Worm (Caenorhabditis elegans) whole organism, L3 larva: ENCODE measurements around the gene crn-7.
A peak's percentile ranks its signal among the peaks of the same experiment; 100 is the strongest.

ENCODE experiments used
- R02D3.7 ChIP-seq: fragments of 150-350 bp; optimal IDR thresholded peaks from 2 replicates; lab custom pipeline; 2014; ENCODE audit warnings: missing biosample characterization, missing genetic modification characterization
- aly-2 ChIP-seq: fragments of 150-350 bp; optimal IDR thresholded peaks from 2 replicates; lab custom pipeline; 2014; ENCODE audit warnings: missing biosample characterization, missing genetic modification characterization
- ama-1 ChIP-seq: fragments of 150-350 bp; optimal IDR thresholded peaks from 2 replicates; lab custom pipeline; 2018
- ceh-28 ChIP-seq: fragments of 150-350 bp; optimal IDR thresholded peaks from 2 replicates; lab custom pipeline; 2014; ENCODE audit warnings: missing biosample characterization, missing genetic modification reagents, missing genetic modification characterization
- ceh-82 ChIP-seq: fragments of 150-350 bp; optimal IDR thresholded peaks from 2 replicates; lab custom pipeline; 2014; ENCODE audit warnings: missing biosample characterization, missing genetic modification characterization
- ceh-9 ChIP-seq: sonication (generic microtip); optimal IDR thresholded peaks from 2 replicates; lab custom pipeline; 2018; ENCODE audit warnings: missing biosample characterization, missing genetic modification characterization
- daf-12 ChIP-seq: fragments of 150-350 bp; optimal IDR thresholded peaks from 2 replicates; lab custom pipeline; 2014; ENCODE audit warnings: missing biosample characterization, missing genetic modification reagents, missing genetic modification characterization
- egl-27 ChIP-seq: sonication (generic microtip); optimal IDR thresholded peaks from 4 replicates; lab custom pipeline; 2017; ENCODE audit warnings: missing biosample characterization, missing genetic modification reagents, missing genetic modification characterization
- egl-5 ChIP-seq: fragments of 150-350 bp; optimal IDR thresholded peaks from 2 replicates; lab custom pipeline; 2017; ENCODE audit warnings: missing biosample characterization, missing genetic modification reagents, missing genetic modification characterization, inconsistent platforms
- elt-1 ChIP-seq: fragments of 150-350 bp; optimal IDR thresholded peaks from 2 replicates; lab custom pipeline; 2014; ENCODE audit warnings: missing biosample characterization, missing genetic modification characterization
- elt-2 ChIP-seq: sonication (generic microtip); optimal IDR thresholded peaks from 2 replicates; lab custom pipeline; 2016; ENCODE audit warnings: missing genetic modification reagents, mild to moderate bottlenecking, missing genetic modification characterization, missing compliant biosample characterization
- elt-3 ChIP-seq, 3 experiments: fragments of 150-350 bp in 1 of 3; sonication (generic microtip) in 2 of 3; optimal IDR thresholded peaks; 2 replicates in 2 of 3; 4 replicates in 1 of 3; lab custom pipeline; 2014 to 2017; ENCODE audit warnings: missing biosample characterization in 3 of 3, missing genetic modification characterization in 3 of 3
- eor-1 ChIP-seq, 2 experiments: fragments of 150-350 bp; optimal IDR thresholded peaks; 2 replicates each; lab custom pipeline; 2014 to 2018; ENCODE audit warnings: missing biosample characterization in 2 of 2, missing genetic modification characterization in 2 of 2
- fkh-10 ChIP-seq: sonication (generic microtip); optimal IDR thresholded peaks from 2 replicates; lab custom pipeline; 2017; ENCODE audit warnings: missing biosample characterization, missing genetic modification reagents, missing genetic modification characterization
- fkh-2 ChIP-seq: fragments of 150-350 bp; optimal IDR thresholded peaks from 2 replicates; lab custom pipeline; 2014; ENCODE audit warnings: missing biosample characterization, missing genetic modification reagents, missing genetic modification characterization
- fos-1 ChIP-seq: fragments of 150-350 bp; optimal IDR thresholded peaks from 2 replicates; lab custom pipeline; 2014; ENCODE audit warnings: missing biosample characterization, missing genetic modification characterization
- hmg-11 ChIP-seq: sonication (generic microtip); optimal IDR thresholded peaks from 2 replicates; lab custom pipeline; 2016; ENCODE audit warnings: missing genetic modification characterization, missing compliant biosample characterization
- jun-1 ChIP-seq: fragments of 150-350 bp; optimal IDR thresholded peaks from 2 replicates; lab custom pipeline; 2014; ENCODE audit warnings: missing biosample characterization, missing genetic modification reagents, missing genetic modification characterization
- lin-15B ChIP-seq: fragments of 150-350 bp; optimal IDR thresholded peaks from 2 replicates; lab custom pipeline; 2014; ENCODE audit warnings: missing biosample characterization, missing genetic modification characterization
- lin-39 ChIP-seq: fragments of 150-350 bp; optimal IDR thresholded peaks from 2 replicates; lab custom pipeline; 2018; ENCODE audit warnings: missing biosample characterization, missing genetic modification reagents, missing genetic modification characterization
- lsy-12 ChIP-seq: sonication (generic microtip); optimal IDR thresholded peaks from 2 replicates; lab custom pipeline; 2016; ENCODE audit warnings: mild to moderate bottlenecking, missing genetic modification characterization, missing compliant biosample characterization
- mdl-1 ChIP-seq: fragments of 150-350 bp; optimal IDR thresholded peaks from 2 replicates; lab custom pipeline; 2014; ENCODE audit warnings: missing biosample characterization, missing genetic modification characterization
- mml-1 ChIP-seq: fragments of 150-350 bp; sonication (generic microtip); optimal IDR thresholded peaks from 3 replicates; lab custom pipeline; 2014; ENCODE audit warnings: missing biosample characterization, missing genetic modification characterization
- nfya-1 ChIP-seq: sonication (generic microtip); optimal IDR thresholded peaks from 2 replicates; lab custom pipeline; 2017; ENCODE audit warnings: missing genetic modification characterization, mild to moderate bottlenecking, missing compliant biosample characterization, antibody characterized with exemption, moderate library complexity; ENCODE audit not compliant: insufficient read depth
- nhr-11 ChIP-seq: fragments of 150-350 bp; optimal IDR thresholded peaks from 2 replicates; lab custom pipeline; 2014; ENCODE audit warnings: missing biosample characterization, missing genetic modification characterization
- nhr-12 ChIP-seq: fragments of 150-350 bp; optimal IDR thresholded peaks from 2 replicates; lab custom pipeline; 2014; ENCODE audit warnings: missing biosample characterization, missing genetic modification characterization
- nhr-23 ChIP-seq: fragments of 150-350 bp; optimal IDR thresholded peaks from 2 replicates; lab custom pipeline; 2014; ENCODE audit warnings: missing biosample characterization, missing genetic modification reagents, missing genetic modification characterization
- nhr-237 ChIP-seq: fragments of 150-350 bp; optimal IDR thresholded peaks from 2 replicates; lab custom pipeline; 2014; ENCODE audit warnings: missing biosample characterization, missing genetic modification characterization
- nhr-25 ChIP-seq: sonication (generic microtip); optimal IDR thresholded peaks from 2 replicates; lab custom pipeline; 2017; ENCODE audit warnings: missing biosample characterization, missing genetic modification characterization
- nhr-28 ChIP-seq: fragments of 150-350 bp; optimal IDR thresholded peaks from 2 replicates; lab custom pipeline; 2014; ENCODE audit warnings: missing biosample characterization, missing genetic modification characterization
- nhr-43 ChIP-seq: sonication (generic microtip); optimal IDR thresholded peaks from 2 replicates; lab custom pipeline; 2016; ENCODE audit warnings: mild to moderate bottlenecking, missing genetic modification characterization, missing compliant biosample characterization; ENCODE audit not compliant: poor library complexity, severe bottlenecking
- nhr-67 ChIP-seq: fragments of 150-350 bp; optimal IDR thresholded peaks from 2 replicates; lab custom pipeline; 2014; ENCODE audit warnings: missing biosample characterization, missing genetic modification characterization
- pha-4 ChIP-seq: fragments of 150-350 bp; optimal IDR thresholded peaks from 2 replicates; lab custom pipeline; 2014; ENCODE audit warnings: missing biosample characterization, missing genetic modification reagents, missing genetic modification characterization
- pqm-1 ChIP-seq: fragments of 150-350 bp; optimal IDR thresholded peaks from 2 replicates; lab custom pipeline; 2017; ENCODE audit warnings: missing biosample characterization, missing genetic modification characterization, inconsistent platforms
- sea-2 ChIP-seq: fragments of 150-350 bp; sonication (generic microtip); optimal IDR thresholded peaks from 4 replicates; lab custom pipeline; 2014; ENCODE audit warnings: missing biosample characterization, missing genetic modification reagents, missing genetic modification characterization
- snpc-4 ChIP-seq: fragments of 150-350 bp; optimal IDR thresholded peaks from 2 replicates; lab custom pipeline; 2014; ENCODE audit warnings: missing biosample characterization, missing genetic modification characterization
- tbx-2 ChIP-seq: sonication (generic microtip); optimal IDR thresholded peaks from 2 replicates; lab custom pipeline; 2016; ENCODE audit warnings: mild to moderate bottlenecking, missing genetic modification characterization, missing compliant biosample characterization
- unc-62 ChIP-seq: fragments of 150-350 bp; sonication (generic microtip); optimal IDR thresholded peaks from 4 replicates; lab custom pipeline; 2014; ENCODE audit warnings: missing biosample characterization, missing genetic modification reagents, missing genetic modification characterization
- zag-1 ChIP-seq: fragments of 150-350 bp; optimal IDR thresholded peaks from 2 replicates; lab custom pipeline; 2014; ENCODE audit warnings: missing biosample characterization, missing genetic modification characterization
- ztf-11 ChIP-seq: fragments of 150-350 bp; optimal IDR thresholded peaks from 2 replicates; lab custom pipeline; 2014; ENCODE audit warnings: missing biosample characterization, missing genetic modification characterization
- ztf-4 ChIP-seq: fragments of 150-350 bp; optimal IDR thresholded peaks from 2 replicates; lab custom pipeline; 2014; ENCODE audit warnings: missing biosample characterization, missing genetic modification characterization

Gene crn-7

ce11 chrIII:8268296-8268695 is at the start of gene crn-7, which contains the start of gene F09G8.7:
TSS of gene crn-7 (plus strand) at chrIII:8268531.
TSS of gene F09G8.7 (minus strand) at chrIII:8268355.
- peak; percentile 71 for TF ChIP-seq lin-15B (tag; lab: Kevin White, UChicago)
- TF ChIP-seq nfya-1 (tag; lab: Kevin White, UChicago), result peak; percentile 51
- peak; percentile 9 for TF ChIP-seq nhr-25 (tag; lab: Kevin White, UChicago)
- no peak for TF ChIP-seq egl-27
- peak; percentile 61 for TF ChIP-seq pha-4 (tag; lab: Kevin White, UChicago)
- no peak for TF ChIP-seq daf-12
- TF ChIP-seq snpc-4, result peak; percentile 26
- peak; percentile 42 for TF ChIP-seq nhr-23

- no peak for TF ChIP-seq fos-1
- no peak for TF ChIP-seq ztf-4 (tag; lab: Kevin White, UChicago)
- TF ChIP-seq zag-1, result no peak
- no peak for TF ChIP-seq jun-1 (tag; lab: Kevin White, UChicago)
- no peak for TF ChIP-seq fkh-10 (GFP tag; lab: Kevin White, UChicago)
- no peak for TF ChIP-seq hmg-11 (tag; lab: Kevin White, UChicago)
- TF ChIP-seq sea-2, result no peak
- TF ChIP-seq snpc-4, result no peak
- TF ChIP-seq ztf-11 (tag; lab: Kevin White, UChicago), result no peak
- TF ChIP-seq mml-1 (tag; lab: Kevin White, UChicago), result no peak
- no peak for TF ChIP-seq tbx-2
- no peak for TF ChIP-seq ceh-9 (tag; lab: Kevin White, UChicago)
- no peak for TF ChIP-seq nhr-12 (tag; lab: Kevin White, UChicago)
- no peak for TF ChIP-seq nhr-11 (tag; lab: Kevin White, UChicago)
- TF ChIP-seq nhr-67, result no peak
- TF ChIP-seq lin-39 (tag; lab: Kevin White, UChicago), result no peak
These were observed 48.2 kb upstream of the crn-7 start for ce11 chrIII:8220081-8220480.

- no peak for TF ChIP-seq daf-12
- no peak for TF ChIP-seq elt-2
- TF ChIP-seq elt-3 (tag; optimal IDR thresholded peaks at IDR 0.05; lab: Kevin White, UChicago), result no peak
- TF ChIP-seq hmg-11 (tag; lab: Kevin White, UChicago), result peak; percentile 41
- no peak for TF ChIP-seq nhr-237 (tag; lab: Kevin White, UChicago)
- TF ChIP-seq fkh-2 (tag; lab: Kevin White, UChicago), result no peak
- no peak for TF ChIP-seq lin-39 (tag; lab: Kevin White, UChicago)
- peak; percentile 57 for TF ChIP-seq lin-15B (tag; lab: Kevin White, UChicago)
- TF ChIP-seq sea-2, result no peak
- TF ChIP-seq mml-1 (tag; lab: Kevin White, UChicago), result no peak
- TF ChIP-seq nhr-67, result no peak
- no peak for TF ChIP-seq zag-1
- TF ChIP-seq nhr-25 (tag; lab: Kevin White, UChicago), result no peak
- TF ChIP-seq ama-1, result no peak
- no peak for TF ChIP-seq unc-62 (GFP tag; lab: Kevin White, UChicago)
- TF ChIP-seq ceh-28 (tag; lab: Kevin White, UChicago), result no peak
- TF ChIP-seq lsy-12 (tag; lab: Kevin White, UChicago), result no peak
- no peak for TF ChIP-seq egl-27
- TF ChIP-seq aly-2 (tag; lab: Kevin White, UChicago), result no peak
- TF ChIP-seq pqm-1 (tag; lab: Kevin White, UChicago), result no peak
- TF ChIP-seq nfya-1 (tag; lab: Kevin White, UChicago), result peak; percentile 11
- peak; percentile 22 for TF ChIP-seq pha-4 (tag; lab: Kevin White, UChicago)
- TF ChIP-seq egl-5 (tag; lab: Kevin White, UChicago), result peak; percentile 1
- no peak for TF ChIP-seq elt-1
These were observed 43.6 kb upstream of the crn-7 start, which contains the start of gene mob-4 for ce11 chrIII:8224769-8225168. TSS of gene mob-4 (plus strand) at chrIII:8225097.

ce11 chrIII:8226178-8226577 is 42.2 kb upstream of the crn-7 start, which contains the start of gene rfs-1:
TSS of gene rfs-1 (plus strand) at chrIII:8226478.
- TF ChIP-seq nhr-43 (tag; lab: Kevin White, UChicago), result no peak
- TF ChIP-seq lin-15B (tag; lab: Kevin White, UChicago), result no peak
- TF ChIP-seq ceh-82 (tag; lab: Kevin White, UChicago), result no peak
- TF ChIP-seq eor-1 (tag; optimal IDR thresholded peaks at IDR 0.05; lab: Kevin White, UChicago), result no peak
- no peak for TF ChIP-seq lsy-12 (tag; lab: Kevin White, UChicago)
- TF ChIP-seq nhr-67, result no peak
- no peak for TF ChIP-seq snpc-4
- TF ChIP-seq mdl-1 (tag; lab: Kevin White, UChicago), result no peak
- TF ChIP-seq nhr-28 (tag; lab: Kevin White, UChicago), result no peak
- TF ChIP-seq nhr-25 (tag; lab: Kevin White, UChicago), result no peak
- TF ChIP-seq ztf-4 (tag; lab: Kevin White, UChicago), result no peak
- TF ChIP-seq zag-1, result no peak
- no peak for TF ChIP-seq fkh-2 (tag; lab: Kevin White, UChicago)
- no peak for TF ChIP-seq sea-2
- no peak for TF ChIP-seq R02D3.7
- no peak for TF ChIP-seq pqm-1 (tag; lab: Kevin White, UChicago)
- no peak for TF ChIP-seq jun-1 (tag; lab: Kevin White, UChicago)
- TF ChIP-seq, all 47 proteins: peak for 0
